Worm (Caenorhabditis elegans) whole organism, young adult: ENCODE data around the gene C23H3.2.

ENCODE experiments used
- B0019.2 ChIP-seq: fragments of 200-800 bp; sonication (Bioruptor generic); conservative IDR thresholded peaks from 2 replicates; pipeline ENCODE4 v1.3.6; 2022; ENCODE audit warnings: missing genetic modification reagents, missing genetic modification characterization, missing compliant biosample characterization
- B0035.1 ChIP-seq: sonication (generic microtip); optimal IDR thresholded peaks from 2 replicates; lab custom pipeline; 2016; ENCODE audit warnings: missing genetic modification characterization, mild to moderate bottlenecking, missing compliant biosample characterization, missing genotype, missing genetic modification reagents
- C17E4.6 ChIP-seq: fragments of 200-800 bp; sonication (Bioruptor generic); IDR thresholded peaks from 2 replicates; pipeline ENCODE4 v1.3.6; 2022; ENCODE audit warnings: missing genetic modification reagents, missing genetic modification characterization, missing compliant biosample characterization
- F39B2.1 ChIP-seq: fragments of 200-800 bp; sonication (Bioruptor generic); IDR thresholded peaks from 2 replicates; pipeline ENCODE4 v1.3.6; 2022; ENCODE audit warnings: missing genetic modification reagents, missing genetic modification characterization, missing compliant biosample characterization
- F52B5.7 ChIP-seq: sonication (generic microtip); optimal IDR thresholded peaks from 2 replicates; lab custom pipeline; 2016; ENCODE audit warnings: mild to moderate bottlenecking, missing genetic modification characterization, missing compliant biosample characterization
- Y79H2A.3 ChIP-seq: fragments of 200-800 bp; sonication (Bioruptor generic); conservative IDR thresholded peaks from 2 replicates; pipeline ENCODE4 v1.3.6; 2022; ENCODE audit warnings: missing genetic modification reagents, missing genetic modification characterization, missing compliant biosample characterization
- akir-1 ChIP-seq: fragments of 200-800 bp; sonication (Bioruptor generic); optimal IDR thresholded peaks from 2 replicates; lab custom pipeline; 2018; ENCODE audit warnings: mild to moderate bottlenecking, missing genetic modification characterization, moderate library complexity, missing compliant biosample characterization
- aptf-2 ChIP-seq: fragments of 200-800 bp; sonication (Bioruptor generic); conservative IDR thresholded peaks from 2 replicates; pipeline ENCODE4 v1.3.6; 2022; ENCODE audit warnings: missing genetic modification reagents, missing genetic modification characterization, missing compliant biosample characterization
- aptf-3 ChIP-seq: fragments of 200-800 bp; sonication (Bioruptor generic); IDR thresholded peaks from 2 replicates; pipeline ENCODE4 v1.3.6; 2022; ENCODE audit warnings: missing genetic modification characterization, missing compliant biosample characterization
- cebp-1 ChIP-seq, 2 experiments: fragments of 200-800 bp in 1 of 2; sonication (Bioruptor generic) in 1 of 2; sonication (generic microtip) in 1 of 2; IDR thresholded peaks in 1 of 2; optimal IDR thresholded peaks in 1 of 2; 2 replicates each; pipeline versions ENCODE4 v1.3.6 to Lab custom; 2017 to 2022; ENCODE audit warnings: missing compliant biosample characterization in 2 of 2, missing genetic modification characterization in 2 of 2, mild to moderate bottlenecking in 1 of 2, missing genetic modification reagents in 1 of 2, moderate library complexity in 1 of 2
- cebp-2 ChIP-seq: fragments of 200-800 bp; sonication (Bioruptor generic); IDR thresholded peaks from 2 replicates; pipeline ENCODE4 v1.3.6; 2022; ENCODE audit warnings: missing genetic modification characterization, missing compliant biosample characterization
- ceh-40 ChIP-seq: fragments of 200-800 bp; sonication (Bioruptor generic); IDR thresholded peaks from 2 replicates; pipeline ENCODE4 v1.3.6; 2022; ENCODE audit warnings: missing genetic modification characterization, missing compliant biosample characterization
- ceh-58 ChIP-seq: fragments of 200-800 bp; sonication (Bioruptor generic); IDR thresholded peaks from 2 replicates; pipeline ENCODE4 v1.3.6; 2022; ENCODE audit warnings: missing genetic modification characterization, missing compliant biosample characterization
- chd-7 ChIP-seq: sonication (generic microtip); optimal IDR thresholded peaks from 2 replicates; lab custom pipeline; 2016; ENCODE audit warnings: mild to moderate bottlenecking, missing genetic modification characterization, moderate library complexity, missing compliant biosample characterization
- dox-1 ChIP-seq: fragments of 200-800 bp; sonication (Bioruptor generic); IDR thresholded peaks from 2 replicates; pipeline ENCODE4 v1.3.6; 2022; ENCODE audit warnings: missing genetic modification reagents, missing genetic modification characterization, missing compliant biosample characterization
- dpl-1 ChIP-seq: fragments of 150-350 bp; optimal IDR thresholded peaks from 2 replicates; lab custom pipeline; 2014; ENCODE audit warnings: missing biosample characterization, missing genetic modification reagents, missing genetic modification characterization
- egl-18 ChIP-seq: fragments of 200-800 bp; sonication (Bioruptor generic); IDR thresholded peaks from 2 replicates; pipeline ENCODE4 v1.3.6; 2022; ENCODE audit warnings: missing genetic modification reagents, missing genetic modification characterization, missing compliant biosample characterization
- egl-44 ChIP-seq: fragments of 200-800 bp; sonication (Bioruptor generic); IDR thresholded peaks from 2 replicates; pipeline ENCODE4 v1.3.6; 2022; ENCODE audit warnings: missing genetic modification reagents, missing genetic modification characterization, missing compliant biosample characterization
- ets-4 ChIP-seq: fragments of 200-800 bp; sonication (Bioruptor generic); optimal IDR thresholded peaks from 2 replicates; lab custom pipeline; 2018; ENCODE audit warnings: mild to moderate bottlenecking, missing genetic modification characterization, missing compliant biosample characterization
- him-1 ChIP-seq: sonication (generic microtip); optimal IDR thresholded peaks from 2 replicates; lab custom pipeline; 2016; ENCODE audit warnings: missing genotype, missing genetic modification reagents, missing genetic modification characterization, missing compliant biosample characterization
- hlh-12 ChIP-seq: sonication (generic microtip); optimal IDR thresholded peaks from 2 replicates; lab custom pipeline; 2016; ENCODE audit warnings: missing genetic modification characterization, missing compliant biosample characterization
- hmg-1.2 ChIP-seq: fragments of 200-800 bp; sonication (Bioruptor generic); IDR thresholded peaks from 2 replicates; pipeline ENCODE4 v1.3.6; 2022; ENCODE audit warnings: missing genetic modification reagents, missing genetic modification characterization, missing compliant biosample characterization
- hmg-20 ChIP-seq: fragments of 200-800 bp; sonication (Bioruptor generic); IDR thresholded peaks from 2 replicates; pipeline ENCODE4 v1.3.6; 2022; ENCODE audit warnings: missing genetic modification reagents, missing genetic modification characterization, missing compliant biosample characterization
- lin-26 ChIP-seq: fragments of 200-800 bp; sonication (Bioruptor generic); IDR thresholded peaks from 2 replicates; pipeline ENCODE4 v1.3.6; 2022; ENCODE audit warnings: missing genetic modification reagents, missing genetic modification characterization, missing compliant biosample characterization
- lin-40 ChIP-seq: sonication (generic microtip); optimal IDR thresholded peaks from 2 replicates; lab custom pipeline; 2016; ENCODE audit warnings: missing genetic modification characterization, mild to moderate bottlenecking, missing compliant biosample characterization, missing genotype, missing genetic modification reagents
- lsl-1 ChIP-seq: fragments of 200-800 bp; sonication (Bioruptor generic); optimal IDR thresholded peaks from 2 replicates; lab custom pipeline; 2018; ENCODE audit warnings: mild to moderate bottlenecking, missing genetic modification characterization, moderate library complexity, missing compliant biosample characterization
- mcd-1 ChIP-seq: fragments of 200-800 bp; sonication (Bioruptor generic); IDR thresholded peaks from 2 replicates; pipeline ENCODE4 v1.3.6; 2022; ENCODE audit warnings: missing genetic modification reagents, missing genetic modification characterization, missing compliant biosample characterization
- mes-4 ChIP-seq: sonication (generic microtip); optimal IDR thresholded peaks from 2 replicates; lab custom pipeline; 2016; ENCODE audit warnings: missing genotype, missing genetic modification characterization, missing compliant biosample characterization
- nfya-1 ChIP-seq: sonication (generic microtip); optimal IDR thresholded peaks from 2 replicates; lab custom pipeline; 2017; ENCODE audit warnings: antibody characterized with exemption, missing compliant biosample characterization, missing genetic modification characterization, borderline replicate concordance; ENCODE audit not compliant: insufficient read depth
- nhr-27 ChIP-seq: fragments of 200-800 bp; sonication (Bioruptor generic); optimal IDR thresholded peaks from 2 replicates; lab custom pipeline; 2018; ENCODE audit warnings: mild to moderate bottlenecking, missing genetic modification characterization, moderate library complexity, missing compliant biosample characterization
- rec-8 ChIP-seq, 2 experiments: sonication (generic microtip); optimal IDR thresholded peaks; 2 replicates each; lab custom pipeline; 2016; ENCODE audit warnings: mild to moderate bottlenecking in 2 of 2, missing genetic modification characterization in 2 of 2, missing genetic modification reagents in 2 of 2, missing genotype in 2 of 2, missing biosample characterization in 1 of 2, missing compliant biosample characterization in 1 of 2, moderate library complexity in 1 of 2
- repo-1 ChIP-seq: sonication (generic microtip); optimal IDR thresholded peaks from 2 replicates; lab custom pipeline; 2017; ENCODE audit warnings: mild to moderate bottlenecking, missing genetic modification characterization, missing compliant biosample characterization
- snpc-1.3 ChIP-seq: sonication (generic microtip); optimal IDR thresholded peaks from 2 replicates; lab custom pipeline; 2017; ENCODE audit warnings: missing genetic modification characterization, mild to moderate bottlenecking, missing compliant biosample characterization, antibody characterized with exemption, moderate library complexity, missing genotype, missing genetic modification reagents; ENCODE audit not compliant: insufficient read depth
- snpc-3.4 ChIP-seq: sonication (generic microtip); optimal IDR thresholded peaks from 2 replicates; lab custom pipeline; 2017; ENCODE audit warnings: missing genetic modification characterization, mild to moderate bottlenecking, missing compliant biosample characterization, antibody characterized with exemption, moderate library complexity, missing genotype, missing genetic modification reagents
- tbp1 ChIP-seq: fragments of 200-800 bp; sonication (Bioruptor generic); optimal IDR thresholded peaks from 2 replicates; lab custom pipeline; 2018; ENCODE audit warnings: mild to moderate bottlenecking, missing genetic modification characterization, missing compliant biosample characterization
- tlf-1 ChIP-seq: fragments of 200-800 bp; sonication (Bioruptor generic); optimal IDR thresholded peaks from 2 replicates; lab custom pipeline; 2018; ENCODE audit warnings: mild to moderate bottlenecking, missing genetic modification characterization, missing compliant biosample characterization
- unc-62 ChIP-seq: fragments of 150-350 bp; optimal IDR thresholded peaks from 2 replicates; lab custom pipeline; 2014; ENCODE audit warnings: missing biosample characterization, missing genetic modification reagents, missing genetic modification characterization
- xnd-1 ChIP-seq: sonication (generic microtip); optimal IDR thresholded peaks from 2 replicates; lab custom pipeline; 2016; ENCODE audit warnings: missing genotype, missing genetic modification reagents, missing genetic modification characterization, missing compliant biosample characterization
- ztf-28 ChIP-seq: fragments of 200-800 bp; sonication (Bioruptor generic); IDR thresholded peaks from 2 replicates; pipeline ENCODE4 v1.3.6; 2022; ENCODE audit warnings: missing genetic modification reagents, missing genetic modification characterization, missing compliant biosample characterization

The C23H3.2 gene

DNA sequence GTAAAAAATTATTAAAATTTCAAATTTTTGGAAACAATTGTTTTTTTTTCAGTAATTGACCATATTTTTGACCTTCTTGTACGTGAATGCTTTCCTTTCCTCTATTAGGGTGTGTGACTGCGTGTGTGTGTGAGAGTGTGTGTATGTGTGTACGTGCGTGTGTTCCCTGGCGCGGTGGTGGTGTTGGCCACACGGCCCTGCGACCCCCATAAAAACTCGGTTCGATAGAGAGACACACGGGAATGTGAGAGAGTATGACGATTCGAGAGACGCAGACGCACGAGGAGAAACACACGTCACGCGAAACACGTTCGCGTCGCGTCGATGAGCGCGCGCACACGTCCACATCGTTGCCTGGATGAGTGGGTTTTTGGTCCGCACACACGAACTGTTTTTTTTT lies 42.3 kb upstream of the C23H3.2 start (continued):
- no peak for TF ChIP-seq snpc-3.4
- no peak for TF ChIP-seq Y79H2A.3 (GFP tag; lab: Robert Waterston, UW)
- peak; percentile 96 for TF ChIP-seq hmg-1.2
- no peak for TF ChIP-seq tbp1 (GFP tag; lab: Kevin White, UChicago)
- TF ChIP-seq ztf-28 (GFP tag; lab: Robert Waterston, UW), result no peak
- TF ChIP-seq F52B5.7 (tag; lab: Kevin White, UChicago), result no peak
- no peak for TF ChIP-seq C17E4.6 (GFP tag; lab: Robert Waterston, UW)
- TF ChIP-seq rec-8 (tag; optimal IDR thresholded peaks at IDR 0.05; lab: Kevin White, UChicago), result no peak
- TF ChIP-seq cebp-2 (GFP tag; lab: Robert Waterston, UW), result no peak
- no peak for TF ChIP-seq tlf-1
- peak; percentile 81 for TF ChIP-seq lin-40 (tag; lab: Kevin White, UChicago)
- no peak for TF ChIP-seq egl-18 (GFP tag; lab: Robert Waterston, UW)
- TF ChIP-seq mes-4 (tag; lab: Kevin White, UChicago), result no peak
- peak; percentile 65; the same call in 1 of the 2 replicates for TF ChIP-seq lin-26 (GFP tag; lab: Robert Waterston, UW)
- TF ChIP-seq F39B2.1, result no peak
- no peak for TF ChIP-seq B0035.1 (tag; lab: Kevin White, UChicago)
- TF ChIP-seq hlh-12 (tag; lab: Kevin White, UChicago), result no peak
- TF ChIP-seq snpc-1.3 (tag; lab: Kevin White, UChicago), result no peak
- no peak for TF ChIP-seq lsl-1 (GFP tag; lab: Kevin White, UChicago)
- no peak for TF ChIP-seq B0019.2
- peak; percentile 44 for TF ChIP-seq repo-1 (tag; lab: Kevin White, UChicago)
- no peak for TF ChIP-seq ceh-40
- peak; percentile 79 for TF ChIP-seq dox-1 (GFP tag; lab: Robert Waterston, UW)
- TF ChIP-seq dpl-1 (GFP tag; lab: Kevin White, UChicago), result no peak
- TF ChIP-seq hmg-20 (GFP tag; lab: Robert Waterston, UW), result no peak
- TF ChIP-seq nhr-27, result no peak
- peak; percentile 67 for TF ChIP-seq mcd-1 (GFP tag; lab: Robert Waterston, UW)
- no peak for TF ChIP-seq him-1 (tag; lab: Kevin White, UChicago)
- no peak for TF ChIP-seq aptf-3 (GFP tag; lab: Robert Waterston, UW)

DNA sequence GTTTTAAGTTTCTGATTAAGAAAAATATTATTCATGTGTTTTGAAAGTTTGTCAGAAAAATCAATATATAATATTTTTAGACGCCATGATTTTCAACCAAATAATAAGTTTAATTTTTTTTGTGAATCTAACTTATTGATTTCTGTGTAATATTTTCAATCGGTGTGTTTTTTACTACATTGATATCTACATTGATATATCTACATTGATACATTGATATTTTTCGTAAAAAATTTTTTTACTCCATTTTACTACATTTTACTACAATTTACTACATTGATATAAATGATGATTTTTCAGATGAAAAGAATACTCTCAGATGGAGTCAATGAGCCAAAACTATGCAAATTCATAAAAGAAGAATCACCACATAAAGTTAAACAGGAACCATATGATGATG lies 41.9 kb upstream of the C23H3.2 start, which contains the start of gene gmeb-1:
TSS of gene gmeb-1 (plus strand) at position 301 of the 400 bp plus-strand sequence.
- TF ChIP-seq egl-44 (GFP tag; lab: Robert Waterston, UW) (no peak), ceh-58 (GFP tag; lab: Robert Waterston, UW) (no peak), nfya-1 (no peak), aptf-2 (GFP tag; lab: Robert Waterston, UW) (no peak), cebp-1 (GFP tag; IDR thresholded peaks at IDR 0.05; lab: Robert Waterston, UW) (no peak), cebp-1 (tag; optimal IDR thresholded peaks at IDR 0.05; lab: Kevin White, UChicago) (no peak), dpl-1 (GFP tag; lab: Kevin White, UChicago) (no peak), hlh-12 (tag; lab: Kevin White, UChicago) (no peak), akir-1 (GFP tag; lab: Kevin White, UChicago) (no peak), chd-7 (tag; lab: Kevin White, UChicago) (no peak), unc-62 (no peak), xnd-1 (tag; lab: Kevin White, UChicago) (no peak), ets-4 (GFP tag; lab: Kevin White, UChicago) (no peak)
